1 fruit fly cellular context compared by ENCODE assay signal in the genomic region with DNA sequence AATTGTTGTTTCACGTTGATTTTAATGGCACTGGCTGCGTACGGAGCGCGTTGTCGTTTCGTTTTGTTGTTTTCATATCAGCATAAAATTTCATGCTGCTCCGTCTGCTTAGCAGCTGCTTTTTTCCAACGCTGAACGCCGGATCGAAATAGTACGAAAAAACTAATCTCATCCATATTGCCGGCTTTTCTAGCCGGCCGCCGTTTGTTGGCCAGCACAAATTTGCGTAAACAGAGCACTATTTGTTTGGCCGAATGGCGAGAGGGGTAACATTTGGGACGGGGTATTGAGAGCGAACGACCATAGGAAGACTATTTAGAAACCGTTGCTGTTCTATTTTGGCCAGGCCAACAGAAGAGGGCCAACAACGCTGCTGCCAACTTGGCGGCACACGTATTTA.
TF ChIP-seq lines count a peak whose summit lies in the region.

No protein-coding gene starts in this region.

TF ChIP-seq in whole organism, embryonic, 481 proteins besides CTCF, POLR2A, EP300 and RAD21 (continued from another document and continues in another):
- TF ChIP-seq sna (GFP tag; IDR thresholded peaks at IDR 0.05; lab: Robert Waterston, UW; ENCODE audit: partially characterized antibody) (no peak), Bteb2 (GFP tag; optimal IDR thresholded peaks at IDR 0.05; lab: Kevin White, UChicago) (no peak), YL-1 (GFP tag; optimal IDR thresholded peaks at IDR 0.05; lab: Kevin White, UChicago) (no peak), Atf6 (GFP tag; IDR thresholded peaks at IDR 0.05; lab: Robert Waterston, UW) (peak; percentile 50; the same call in 1 of the 2 replicates), Ets65A (GFP tag; lab: Kevin White, UChicago) (no peak), salm (tag; optimal IDR thresholded peaks at IDR 0.05; lab: Kevin White, UChicago) (peak; percentile 13), CG9876 (GFP tag; optimal IDR thresholded peaks at IDR 0.05; lab: Kevin White, UChicago) (no peak), Hey (tag; optimal IDR thresholded peaks at IDR 0.05; lab: Kevin White, UChicago) (peak; percentile 21), CG7987 (GFP tag; optimal IDR thresholded peaks at IDR 0.05; lab: Kevin White, UChicago) (peak; percentile 81), CG15601 (tag; optimal IDR thresholded peaks at IDR 0.05; lab: Kevin White, UChicago) (no peak), klu (GFP tag; IDR thresholded peaks at IDR 0.05; lab: Robert Waterston, UW) (no peak), CG4617 (GFP tag; optimal IDR thresholded peaks at IDR 0.05; lab: Kevin White, UChicago; ENCODE audit: borderline replicate concordance) (no peak), crol (GFP tag; IDR thresholded peaks at IDR 0.05; lab: Robert Waterston, UW) (peak; percentile 86), HmgZ (tag; optimal IDR thresholded peaks at IDR 0.05; lab: Kevin White, UChicago) (peak; percentile 64), Hr51 (GFP tag; optimal IDR thresholded peaks at IDR 0.05; lab: Kevin White, UChicago) (no peak), Dad (GFP tag; optimal IDR thresholded peaks at IDR 0.05; lab: Kevin White, UChicago) (no peak), sqz (GFP tag; optimal IDR thresholded peaks at IDR 0.05; lab: Kevin White, UChicago) (no peak), GATAe (GFP tag; conservative IDR thresholded peaks at IDR 0.05; lab: Robert Waterston, UW) (no peak), CG13624 (GFP tag; optimal IDR thresholded peaks at IDR 0.05; lab: Kevin White, UChicago) (no peak), NC2β (GFP tag; optimal IDR thresholded peaks at IDR 0.05; lab: Kevin White, UChicago) (no peak), insv (GFP tag; optimal IDR thresholded peaks at IDR 0.05; lab: Kevin White, UChicago) (no peak), CG10267 (tag; optimal IDR thresholded peaks at IDR 0.05; lab: Kevin White, UChicago) (no peak), schlank (tag; optimal IDR thresholded peaks at IDR 0.05; lab: Kevin White, UChicago) (peak; percentile 15), Kr (GFP tag; optimal IDR thresholded peaks at IDR 0.05; lab: Kevin White, UChicago) (no peak), gro (GFP tag; optimal IDR thresholded peaks at IDR 0.05; lab: Kevin White, UChicago) (peak; percentile 50), CG4820 (GFP tag; optimal IDR thresholded peaks at IDR 0.05; lab: Kevin White, UChicago) (no peak), pnt (GFP tag; optimal IDR thresholded peaks at IDR 0.05; lab: Kevin White, UChicago) (no peak), CG2129 (GFP tag; IDR thresholded peaks at IDR 0.05; lab: Robert Waterston, UW; ENCODE audit: partially characterized antibody) (no peak), CG15269 (tag; optimal IDR thresholded peaks at IDR 0.05; lab: Kevin White, UChicago) (peak; percentile 83), tx (GFP tag; optimal IDR thresholded peaks at IDR 0.05; lab: Kevin White, UChicago) (no peak), Sox102F (GFP tag; optimal IDR thresholded peaks at IDR 0.05; lab: Kevin White, UChicago) (no peak), CG6272 (GFP tag; IDR thresholded peaks at IDR 0.05; lab: Robert Waterston, UW) (no peak), CG5953 (GFP tag; IDR thresholded peaks at IDR 0.05; lab: Robert Waterston, UW) (no peak), CG31388 (GFP tag; optimal IDR thresholded peaks at IDR 0.05; lab: Kevin White, UChicago) (no peak), CG16815 (GFP tag; optimal IDR thresholded peaks at IDR 0.05; lab: Kevin White, UChicago) (no peak), CG32772 (GFP tag; IDR thresholded peaks at IDR 0.05; lab: Robert Waterston, UW) (no peak), psq (GFP tag; optimal IDR thresholded peaks at IDR 0.05; lab: Kevin White, UChicago) (no peak), hbn (GFP tag; IDR thresholded peaks at IDR 0.05; lab: Robert Waterston, UW; ENCODE audit: partially characterized antibody) (no peak), hth (optimal IDR thresholded peaks at IDR 0.05; lab: Kevin White, UChicago) (no peak), ftz-f1 (GFP tag; optimal IDR thresholded peaks at IDR 0.05; lab: Kevin White, UChicago) (peak; percentile 96), CG4424 (GFP tag; optimal IDR thresholded peaks at IDR 0.05; lab: Kevin White, UChicago) (no peak), CG2120 (GFP tag; optimal IDR thresholded peaks at IDR 0.05; lab: Kevin White, UChicago) (peak; percentile 23), ken (GFP tag; IDR thresholded peaks at IDR 0.05; lab: Robert Waterston, UW) (no peak), Asciz (GFP tag; optimal IDR thresholded peaks at IDR 0.05; lab: Kevin White, UChicago) (no peak), jigr1 (GFP tag; IDR thresholded peaks at IDR 0.05; lab: Robert Waterston, UW) (no peak), CG12769 (tag; optimal IDR thresholded peaks at IDR 0.05; lab: Kevin White, UChicago) (peak; percentile 87), jumu (GFP tag; optimal IDR thresholded peaks at IDR 0.05; lab: Kevin White, UChicago) (no peak), pita (GFP tag; optimal IDR thresholded peaks at IDR 0.05; lab: Kevin White, UChicago) (no peak), row (GFP tag; IDR thresholded peaks at IDR 0.05; lab: Robert Waterston, UW) (peak; percentile 15; the same call in 1 of the 3 replicates), Antp (GFP tag; optimal IDR thresholded peaks at IDR 0.05; lab: Kevin White, UChicago) (no peak), CG10147 (GFP tag; optimal IDR thresholded peaks at IDR 0.05; lab: Kevin White, UChicago) (no peak), kni (GFP tag; optimal IDR thresholded peaks at IDR 0.05; lab: Kevin White, UChicago) (peak; percentile 99), ash1 (GFP tag; optimal IDR thresholded peaks at IDR 0.05; lab: Kevin White, UChicago) (no peak), ssp (GFP tag; IDR thresholded peaks at IDR 0.05; lab: Robert Waterston, UW) (no peak), Rx (GFP tag; IDR thresholded peaks at IDR 0.05; lab: Robert Waterston, UW) (no peak), NFAT (GFP tag; IDR thresholded peaks at IDR 0.05; lab: Robert Waterston, UW) (no peak), Hand (GFP tag; optimal IDR thresholded peaks at IDR 0.05; lab: Kevin White, UChicago) (peak; percentile 29), CG9817 (tag; optimal IDR thresholded peaks at IDR 0.05; lab: Kevin White, UChicago) (no peak), Fer3 (tag; optimal IDR thresholded peaks at IDR 0.05; lab: Kevin White, UChicago) (no peak), dmrt11E (tag; optimal IDR thresholded peaks at IDR 0.05; lab: Kevin White, UChicago) (no peak), CG2199 (GFP tag; IDR thresholded peaks at IDR 0.05; lab: Robert Waterston, UW) (0 out of 3 replicates have a peak, but pooled peaks have one; percentile 54), D (optimal IDR thresholded peaks at IDR 0.05; lab: Kevin White, UChicago) (no peak), D (GFP tag; optimal IDR thresholded peaks at IDR 0.05; lab: Kevin White, UChicago) (no peak), CG3163 (GFP tag; optimal IDR thresholded peaks at IDR 0.05; lab: Kevin White, UChicago) (no peak), CG11695 (GFP tag; IDR thresholded peaks at IDR 0.05; lab: Robert Waterston, UW) (peak; percentile 43; the same call in 1 of the 3 replicates), CG10654 (GFP tag; optimal IDR thresholded peaks at IDR 0.05; lab: Kevin White, UChicago) (no peak), lab (GFP tag; optimal IDR thresholded peaks at IDR 0.05; lab: Kevin White, UChicago) (peak; percentile 61), exex (tag; optimal IDR thresholded peaks at IDR 0.05; lab: Kevin White, UChicago) (no peak), CG13287 (GFP tag; IDR thresholded peaks at IDR 0.05; lab: Robert Waterston, UW; ENCODE audit: partially characterized antibody) (peak; percentile 43), Fer1 (GFP tag; optimal IDR thresholded peaks at IDR 0.05; lab: Kevin White, UChicago) (peak; percentile 56), inv (GFP tag; IDR thresholded peaks at IDR 0.05; lab: Robert Waterston, UW; ENCODE audit: partially characterized antibody) (no peak), pfk (GFP tag; optimal IDR thresholded peaks at IDR 0.05; lab: Kevin White, UChicago) (no peak), toy (GFP tag; IDR thresholded peaks at IDR 0.05; lab: Robert Waterston, UW) (no peak), ewg (GFP tag; optimal IDR thresholded peaks at IDR 0.05; lab: Kevin White, UChicago) (no peak), ranshi (GFP tag; IDR thresholded peaks at IDR 0.05; lab: Robert Waterston, UW) (peak; percentile 5; the same call in 1 of the 2 replicates), ap (GFP tag; IDR thresholded peaks at IDR 0.05; lab: Robert Waterston, UW) (no peak), CG11456 (GFP tag; IDR thresholded peaks at IDR 0.05; lab: Robert Waterston, UW) (no peak), CoRest (tag; optimal IDR thresholded peaks at IDR 0.05; lab: Kevin White, UChicago) (no peak), dpn (GFP tag; optimal IDR thresholded peaks at IDR 0.05; lab: Kevin White, UChicago) (no peak), Mes4 (GFP tag; optimal IDR thresholded peaks at IDR 0.05; lab: Kevin White, UChicago) (no peak), aop (GFP tag; IDR thresholded peaks at IDR 0.05; lab: Robert Waterston, UW) (no peak), CG17359 (tag; optimal IDR thresholded peaks at IDR 0.05; lab: Kevin White, UChicago) (no peak), eve (GFP tag; optimal IDR thresholded peaks at IDR 0.05; lab: Kevin White, UChicago) (no peak), CG17186 (GFP tag; optimal IDR thresholded peaks at IDR 0.05; lab: Kevin White, UChicago) (no peak), vfl (GFP tag; optimal IDR thresholded peaks at IDR 0.05; lab: Kevin White, UChicago) (no peak), hb (GFP tag; IDR thresholded peaks at IDR 0.05; lab: Robert Waterston, UW; ENCODE audit: partially characterized antibody) (no peak), seq (GFP tag; IDR thresholded peaks at IDR 0.05; lab: Robert Waterston, UW) (peak; percentile 47; the same call in 1 of the 2 replicates), trem (tag; optimal IDR thresholded peaks at IDR 0.05; lab: Kevin White, UChicago) (no peak), Trl (optimal IDR thresholded peaks at IDR 0.05; lab: Kevin White, UChicago) (peak in 1 of 2 experiments; percentile 13), Trl (GFP tag; optimal IDR thresholded peaks at IDR 0.05; lab: Kevin White, UChicago) (no peak), CG32532 (GFP tag; IDR thresholded peaks at IDR 0.05; lab: Robert Waterston, UW) (no peak), gfzf (GFP tag; optimal IDR thresholded peaks at IDR 0.05; lab: Kevin White, UChicago) (no peak), mirr (GFP tag; optimal IDR thresholded peaks at IDR 0.05; lab: Kevin White, UChicago) (peak; percentile 91), Fer2 (tag; optimal IDR thresholded peaks at IDR 0.05; lab: Kevin White, UChicago) (no peak), MBD-R2 (GFP tag; IDR thresholded peaks at IDR 0.05; lab: Robert Waterston, UW) (no peak), Dek (tag; optimal IDR thresholded peaks at IDR 0.05; lab: Kevin White, UChicago) (no peak), CG8290 (GFP tag; optimal IDR thresholded peaks at IDR 0.05; lab: Kevin White, UChicago) (no peak), CG8290 (tag; optimal IDR thresholded peaks at IDR 0.05; lab: Kevin White, UChicago) (peak in 1 of 2 experiments; percentile 74), Scr (GFP tag; IDR thresholded peaks at IDR 0.05; lab: Robert Waterston, UW; ENCODE audit: partially characterized antibody) (no peak), CG1832 (GFP tag; optimal IDR thresholded peaks at IDR 0.05; lab: Kevin White, UChicago) (no peak), CG12071 (GFP tag; optimal IDR thresholded peaks at IDR 0.05; lab: Kevin White, UChicago) (peak; percentile 54), CG11247 (GFP tag; IDR thresholded peaks at IDR 0.05; lab: Robert Waterston, UW) (no peak), CG9215 (GFP tag; IDR thresholded peaks at IDR 0.05; lab: Robert Waterston, UW) (no peak), mld (GFP tag; IDR thresholded peaks at IDR 0.05; lab: Robert Waterston, UW; ENCODE audit: partially characterized antibody) (no peak), CG17361 (GFP tag; IDR thresholded peaks at IDR 0.05; lab: Robert Waterston, UW) (no peak), CG4854 (GFP tag; optimal IDR thresholded peaks at IDR 0.05; lab: Kevin White, UChicago) (no peak), Bgb (GFP tag; IDR thresholded peaks at IDR 0.05; lab: Robert Waterston, UW; ENCODE audit: partially characterized antibody) (peak; percentile 29; the same call in 1 of the 2 replicates), CG14050 (GFP tag; IDR thresholded peaks at IDR 0.05; lab: Robert Waterston, UW) (no peak), CG30431 (GFP tag; optimal IDR thresholded peaks at IDR 0.05; lab: Kevin White, UChicago) (no peak), Abd-B (GFP tag; optimal IDR thresholded peaks at IDR 0.05; lab: Kevin White, UChicago) (peak; percentile 7), run (tag; optimal IDR thresholded peaks at IDR 0.05; lab: Kevin White, UChicago) (no peak), CG34422 (GFP tag; IDR thresholded peaks at IDR 0.05; lab: Robert Waterston, UW) (peak; percentile 90), H15 (GFP tag; IDR thresholded peaks at IDR 0.05; lab: Robert Waterston, UW) (no peak), Dip3 (GFP tag; optimal IDR thresholded peaks at IDR 0.05; lab: Kevin White, UChicago) (no peak), Dll (GFP tag; IDR thresholded peaks at IDR 0.05; lab: Robert Waterston, UW; ENCODE audit: partially characterized antibody) (no peak), pros (GFP tag; optimal IDR thresholded peaks at IDR 0.05; lab: Kevin White, UChicago) (peak; percentile 13), Sry-δ (GFP tag; optimal IDR thresholded peaks at IDR 0.05; lab: Kevin White, UChicago) (no peak), Hr78 (GFP tag; optimal IDR thresholded peaks at IDR 0.05; lab: Kevin White, UChicago) (no peak), Med (GFP tag; lab: Kevin White, UChicago) (peak; percentile 88), ro (GFP tag; IDR thresholded peaks at IDR 0.05; lab: Robert Waterston, UW) (no peak), CG2875 (GFP tag; optimal IDR thresholded peaks at IDR 0.05; lab: Kevin White, UChicago) (no peak), vvl (GFP tag; IDR thresholded peaks at IDR 0.05; lab: Robert Waterston, UW) (peak; percentile 78), CG18619 (GFP tag; optimal IDR thresholded peaks at IDR 0.05; lab: Kevin White, UChicago) (no peak), C15 (GFP tag; IDR thresholded peaks at IDR 0.05; lab: Robert Waterston, UW) (no peak), fd102C (GFP tag; optimal IDR thresholded peaks at IDR 0.05; lab: Kevin White, UChicago) (no peak), yki (optimal IDR thresholded peaks at IDR 0.05; lab: Kevin White, UChicago) (no peak), corto (GFP tag; optimal IDR thresholded peaks at IDR 0.05; lab: Kevin White, UChicago) (no peak), Mrtf (GFP tag; IDR thresholded peaks at IDR 0.05; lab: Robert Waterston, UW) (no peak), Lpt (GFP tag; optimal IDR thresholded peaks at IDR 0.05; lab: Kevin White, UChicago) (no peak), CG10543 (GFP tag; optimal IDR thresholded peaks at IDR 0.05; lab: Kevin White, UChicago) (peak; percentile 94), Taf1 (GFP tag; IDR thresholded peaks at IDR 0.05; lab: Robert Waterston, UW) (no peak), fd96Cb (tag; optimal IDR thresholded peaks at IDR 0.05; lab: Kevin White, UChicago) (no peak)
